Fruit fly (Drosophila melanogaster) whole organism, embryonic: ENCODE data around the gene CG5863.
A peak's percentile ranks its signal among the peaks of the same experiment; 100 is the strongest.

Experiments used
- Abd-B ChIP-seq: fragments of 200-800 bp; sonication (Bioruptor generic); optimal IDR thresholded peaks from 2 replicates; lab custom pipeline; 2018; ENCODE audit warnings: missing biosample characterization, mild to moderate bottlenecking, missing genetic modification characterization, moderate library complexity
- BEAF-32 ChIP-seq: fragments of 200-800 bp; sonication (Bioruptor generic); optimal IDR thresholded peaks from 3 replicates; lab custom pipeline; 2017; ENCODE audit warnings: missing biosample characterization, missing genetic modification characterization, mild to moderate bottlenecking, moderate library complexity, missing genetic modification reagents
- Blimp-1 ChIP-seq: fragments of 200-800 bp; sonication (Bioruptor generic); optimal IDR thresholded peaks from 3 replicates; lab custom pipeline; 2018; ENCODE audit warnings: missing biosample characterization, missing genetic modification characterization, mild to moderate bottlenecking, moderate library complexity, missing genetic modification reagents
- CG10565 ChIP-seq: fragments of 200-800 bp; sonication (Bioruptor generic); optimal IDR thresholded peaks from 3 replicates; lab custom pipeline; 2016; ENCODE audit warnings: missing biosample characterization, mild to moderate bottlenecking, missing genetic modification characterization
- CG10979 ChIP-seq: fragments of 200-800 bp; sonication (Bioruptor generic); optimal IDR thresholded peaks from 2 replicates; lab custom pipeline; 2018; ENCODE audit warnings: missing biosample characterization, mild to moderate bottlenecking, missing genetic modification characterization, moderate library complexity
- CG12071 ChIP-seq: fragments of 200-800 bp; sonication (Bioruptor generic); optimal IDR thresholded peaks from 3 replicates; lab custom pipeline; 2018; ENCODE audit warnings: missing biosample characterization, mild to moderate bottlenecking, missing genetic modification characterization
- CG12659 ChIP-seq: fragments of 200-800 bp; sonication (Bioruptor generic); optimal IDR thresholded peaks from 3 replicates; lab custom pipeline; 2017; ENCODE audit warnings: mild to moderate bottlenecking, missing biosample characterization, missing genetic modification reagents, missing genetic modification characterization
- CG15073 ChIP-seq: fragments of 200-800 bp; sonication (Bioruptor generic); optimal IDR thresholded peaks from 2 replicates; lab custom pipeline; 2016; ENCODE audit warnings: missing biosample characterization, missing genetic modification characterization
- CG1647 ChIP-seq: fragments of 200-800 bp; sonication (Bioruptor generic); optimal IDR thresholded peaks from 3 replicates; lab custom pipeline; 2016; ENCODE audit warnings: missing biosample characterization, missing genetic modification characterization
- CG18011 ChIP-seq: fragments of 200-800 bp; sonication (Bioruptor generic); optimal IDR thresholded peaks from 2 replicates; lab custom pipeline; 2017; ENCODE audit warnings: missing biosample characterization, missing genetic modification characterization, mild to moderate bottlenecking, moderate library complexity, missing genotype
- CG18476 ChIP-seq: fragments of 200-800 bp; sonication (Bioruptor generic); optimal IDR thresholded peaks from 2 replicates; lab custom pipeline; 2016; ENCODE audit warnings: missing biosample characterization, mild to moderate bottlenecking, missing genetic modification characterization
- CG18619 ChIP-seq: fragments of 200-800 bp; sonication (Bioruptor generic); optimal IDR thresholded peaks from 3 replicates; lab custom pipeline; 2017; ENCODE audit warnings: missing biosample characterization, mild to moderate bottlenecking, missing genetic modification characterization
- CG32772 ChIP-seq: fragments of 200-800 bp; sonication (Bioruptor generic); IDR thresholded peaks from 2 replicates; pipeline ENCODE4 v1.3.6; 2022; ENCODE audit warnings: missing biosample characterization, missing genetic modification characterization
- CG34376 ChIP-seq: fragments of 200-800 bp; sonication (Bioruptor generic); optimal IDR thresholded peaks from 2 replicates; lab custom pipeline; 2018; ENCODE audit warnings: missing biosample characterization, mild to moderate bottlenecking, missing genetic modification characterization
- CG3995 ChIP-seq: fragments of 200-800 bp; sonication (Bioruptor generic); optimal IDR thresholded peaks from 3 replicates; lab custom pipeline; 2016; ENCODE audit warnings: missing biosample characterization, missing genetic modification characterization
- CG4730 ChIP-seq: fragments of 200-800 bp; sonication (Bioruptor generic); IDR thresholded peaks from 2 replicates; pipeline ENCODE4 v1.3.6; 2022; ENCODE audit warnings: missing biosample characterization, missing genetic modification characterization
- CG6765 ChIP-seq: fragments of 200-800 bp; sonication (Bioruptor generic); optimal IDR thresholded peaks from 3 replicates; lab custom pipeline; 2017; ENCODE audit warnings: missing biosample characterization, mild to moderate bottlenecking, missing genetic modification characterization
- CG6791 ChIP-seq: fragments of 200-800 bp; sonication (Bioruptor generic); IDR thresholded peaks from 3 replicates; pipeline ENCODE4 v1.3.6; 2022; ENCODE audit warnings: missing biosample characterization, missing genetic modification characterization; ENCODE audit not compliant: partially characterized antibody
- CG7963 ChIP-seq: fragments of 200-800 bp; sonication (Bioruptor generic); IDR thresholded peaks from 3 replicates; pipeline ENCODE4 v1.3.6; 2022; ENCODE audit warnings: missing biosample characterization, missing genetic modification characterization; ENCODE audit not compliant: partially characterized antibody
- CG8089 ChIP-seq: fragments of 200-800 bp; sonication (Bioruptor generic); optimal IDR thresholded peaks from 3 replicates; lab custom pipeline; 2016; ENCODE audit warnings: missing biosample characterization, missing genetic modification characterization
- CG8281 ChIP-seq: fragments of 200-800 bp; sonication (Bioruptor generic); optimal IDR thresholded peaks from 2 replicates; lab custom pipeline; 2018; ENCODE audit warnings: missing biosample characterization, mild to moderate bottlenecking, missing genetic modification characterization, moderate library complexity
- CG8388 ChIP-seq: fragments of 200-800 bp; sonication (Bioruptor generic); optimal IDR thresholded peaks from 2 replicates; lab custom pipeline; 2019; ENCODE audit warnings: missing biosample characterization, mild to moderate bottlenecking, missing genetic modification characterization, moderate library complexity
- CG9437 ChIP-seq: fragments of 200-800 bp; sonication (Bioruptor generic); optimal IDR thresholded peaks from 2 replicates; lab custom pipeline; 2018; ENCODE audit warnings: missing biosample characterization, mild to moderate bottlenecking, missing genetic modification characterization
- Chrac-16 ChIP-seq: fragments of 200-800 bp; sonication (Bioruptor generic); optimal IDR thresholded peaks from 3 replicates; lab custom pipeline; 2016; ENCODE audit warnings: missing biosample characterization, missing genetic modification characterization
- D19A ChIP-seq: fragments of 200-800 bp; optimal IDR thresholded peaks from 3 replicates; lab custom pipeline; 2019; ENCODE audit warnings: missing biosample characterization, mild to moderate bottlenecking, missing genetic modification characterization, moderate library complexity
- Dek ChIP-seq: fragments of 200-800 bp; sonication (Bioruptor generic); optimal IDR thresholded peaks from 3 replicates; lab custom pipeline; 2019; ENCODE audit warnings: missing biosample characterization, mild to moderate bottlenecking, missing genetic modification characterization, moderate library complexity
- HmgD ChIP-seq: fragments of 200-800 bp; sonication (Bioruptor generic); optimal IDR thresholded peaks from 3 replicates; lab custom pipeline; 2016; ENCODE audit warnings: missing biosample characterization, missing genetic modification characterization
- Meics ChIP-seq: fragments of 200-800 bp; sonication (Bioruptor generic); optimal IDR thresholded peaks from 2 replicates; lab custom pipeline; 2017; ENCODE audit warnings: missing biosample characterization, mild to moderate bottlenecking, missing genetic modification characterization
- Ravus ChIP-seq: fragments of 200-800 bp; sonication (Bioruptor generic); IDR thresholded peaks from 2 replicates; pipeline ENCODE4 v1.3.6; 2022; ENCODE audit warnings: missing biosample characterization, missing genetic modification characterization
- Vsx1 ChIP-seq: fragments of 200-800 bp; sonication (Bioruptor generic); optimal IDR thresholded peaks from 2 replicates; lab custom pipeline; 2017; ENCODE audit warnings: missing biosample characterization, mild to moderate bottlenecking, missing genetic modification characterization, missing genetic modification reagents
- cg ChIP-seq: fragments of 200-800 bp; sonication (Bioruptor generic); optimal IDR thresholded peaks from 3 replicates; lab custom pipeline; 2019; ENCODE audit warnings: missing biosample characterization, mild to moderate bottlenecking, missing genetic modification characterization, moderate library complexity
- chif ChIP-seq, 2 experiments: fragments of 200-800 bp; sonication (Bioruptor generic); optimal IDR thresholded peaks; 3 replicates each; lab custom pipeline; 2016; ENCODE audit warnings: missing biosample characterization in 2 of 2, missing genetic modification characterization in 2 of 2
- chm ChIP-seq: fragments of 200-800 bp; sonication (Bioruptor generic); IDR thresholded peaks from 2 replicates; pipeline ENCODE4 v1.3.6; 2022; ENCODE audit warnings: missing biosample characterization, missing genetic modification characterization
- croc ChIP-seq: fragments of 200-800 bp; sonication (Bioruptor generic); conservative IDR thresholded peaks from 3 replicates; pipeline ENCODE4 v1.3.6; 2022; ENCODE audit warnings: missing biosample characterization, missing genetic modification characterization
- dan ChIP-seq: fragments of 200-800 bp; sonication (Bioruptor generic); IDR thresholded peaks from 2 replicates; pipeline ENCODE4 v1.3.6; 2022; ENCODE audit warnings: missing biosample characterization, missing genetic modification characterization
- esg ChIP-seq: fragments of 200-800 bp; sonication (Bioruptor generic); conservative IDR thresholded peaks from 2 replicates; pipeline ENCODE4 v1.3.6; 2022; ENCODE audit warnings: missing biosample characterization, missing genetic modification characterization
- gcm2 ChIP-seq: fragments of 200-800 bp; sonication (Bioruptor generic); optimal IDR thresholded peaks from 2 replicates; lab custom pipeline; 2016; ENCODE audit warnings: missing biosample characterization, missing genetic modification characterization
- grn ChIP-seq: fragments of 200-800 bp; sonication (Bioruptor generic); optimal IDR thresholded peaks from 3 replicates; lab custom pipeline; 2017; ENCODE audit warnings: missing biosample characterization, missing genetic modification characterization
- mirr ChIP-seq: fragments of 200-800 bp; sonication (Bioruptor generic); optimal IDR thresholded peaks from 3 replicates; lab custom pipeline; 2018; ENCODE audit warnings: missing biosample characterization, mild to moderate bottlenecking, missing genetic modification characterization
- org-1 ChIP-seq: fragments of 200-800 bp; sonication (Bioruptor generic); optimal IDR thresholded peaks from 2 replicates; lab custom pipeline; 2017; ENCODE audit warnings: missing biosample characterization, missing genetic modification characterization
- pan ChIP-seq, 4 experiments: fragments of >200 bp in 3 of 4; fragments of 200-800 bp in 1 of 4; sonication (Bioruptor generic) in 1 of 4; optimal IDR thresholded peaks in 3 of 4; IDR thresholded peaks in 1 of 4; 2 replicates each; pipeline versions ENCODE4 v1.3.6 to Lab custom; 2017 to 2022; ENCODE audit warnings: missing biosample characterization in 2 of 4, missing genetic modification characterization in 2 of 4, mixed read lengths in 1 of 4
- pfk ChIP-seq: fragments of 200-800 bp; sonication (Bioruptor generic); optimal IDR thresholded peaks from 2 replicates; lab custom pipeline; 2018; ENCODE audit warnings: missing biosample characterization, mild to moderate bottlenecking, missing genetic modification characterization, moderate library complexity
- ranshi ChIP-seq: fragments of 200-800 bp; sonication (Bioruptor generic); IDR thresholded peaks from 2 replicates; pipeline ENCODE4 v1.3.6; 2022; ENCODE audit warnings: missing biosample characterization, missing genetic modification characterization
- salm ChIP-seq: fragments of 200-800 bp; sonication (Bioruptor generic); optimal IDR thresholded peaks from 2 replicates; lab custom pipeline; 2018; ENCODE audit warnings: missing biosample characterization, mild to moderate bottlenecking, missing genetic modification characterization
- sisA ChIP-seq: fragments of 200-800 bp; sonication (Bioruptor generic); IDR thresholded peaks from 2 replicates; pipeline ENCODE4 v1.3.6; 2022; ENCODE audit warnings: missing biosample characterization, missing genetic modification characterization
- sob ChIP-seq: fragments of 200-800 bp; sonication (Bioruptor generic); IDR thresholded peaks from 2 replicates; pipeline ENCODE4 v1.3.6; 2022; ENCODE audit warnings: missing biosample characterization, missing genetic modification characterization
- usp ChIP-seq: fragments of >200 bp; optimal IDR thresholded peaks from 2 replicates; lab custom pipeline; 2017; ENCODE audit warnings: missing biosample characterization, missing genetic modification characterization
- vvl ChIP-seq: fragments of 200-800 bp; sonication (Bioruptor generic); IDR thresholded peaks from 2 replicates; pipeline ENCODE4 v1.3.6; 2022; ENCODE audit warnings: missing biosample characterization, missing genetic modification characterization
- wor ChIP-seq: fragments of 200-800 bp; sonication (Bioruptor generic); IDR thresholded peaks from 2 replicates; pipeline ENCODE4 v1.3.6; 2022; ENCODE audit warnings: missing biosample characterization, missing genetic modification characterization

Gene CG5863

dm6 chr3R:17386168-17386819 is 24.6 kb upstream of the CG5863 start (continued):
- TF ChIP-seq CG12659 (GFP tag; lab: Kevin White, UChicago), result peak; percentile 26
- TF ChIP-seq CG8388 (GFP tag; lab: Kevin White, UChicago), result peak; percentile 73
- no peak for TF ChIP-seq pfk (GFP tag; lab: Kevin White, UChicago)
- TF ChIP-seq vvl, result peak; percentile 87
- peak; percentile 40 for TF ChIP-seq CG9437 (GFP tag; lab: Kevin White, UChicago)
- TF ChIP-seq CG18476 (GFP tag; lab: Kevin White, UChicago), result peak; percentile 50
- TF ChIP-seq chif (GFP tag; optimal IDR thresholded peaks at IDR 0.05; lab: Kevin White, UChicago), result peak; percentile 34 to 54
- TF ChIP-seq CG6765 (GFP tag; lab: Kevin White, UChicago), result no peak
- peak; percentile 37 for TF ChIP-seq CG8089 (GFP tag; lab: Kevin White, UChicago)
- peak; percentile 77 for TF ChIP-seq ranshi (GFP tag; lab: Robert Waterston, UW)
- peak; percentile 82 for TF ChIP-seq Blimp-1 (GFP tag; lab: Kevin White, UChicago)
- TF ChIP-seq CG10565 (GFP tag; lab: Kevin White, UChicago), result no peak
- TF ChIP-seq Vsx1, result peak; percentile 42
- no peak for TF ChIP-seq grn (GFP tag; lab: Kevin White, UChicago)
- peak; percentile 30 for TF ChIP-seq Abd-B (GFP tag; lab: Kevin White, UChicago)
- TF ChIP-seq CG7963 (GFP tag; lab: Robert Waterston, UW), result no peak
- TF ChIP-seq D19A (tag; lab: Kevin White, UChicago), result peak; percentile 68
- peak; percentile 67 for TF ChIP-seq CG12071 (GFP tag; lab: Kevin White, UChicago)
- TF ChIP-seq salm (tag; lab: Kevin White, UChicago), result peak; percentile 61
- no peak for TF ChIP-seq Dek (tag; lab: Kevin White, UChicago)
- TF ChIP-seq chm (GFP tag; lab: Robert Waterston, UW), result peak; percentile 81
- TF ChIP-seq mirr (GFP tag; lab: Kevin White, UChicago), result no peak
- no peak for TF ChIP-seq gcm2
- peak; percentile 67 for TF ChIP-seq sob
- peak; percentile 20; the same call in 1 of the 2 replicates for TF ChIP-seq dan (GFP tag; lab: Robert Waterston, UW)
- TF ChIP-seq CG18619 (GFP tag; lab: Kevin White, UChicago), result peak; percentile 43
- no peak for TF ChIP-seq CG3995 (GFP tag; lab: Kevin White, UChicago)
- peak; percentile 23 for TF ChIP-seq CG1647
- TF ChIP-seq CG6791, result no peak
- TF ChIP-seq Meics (GFP tag; lab: Kevin White, UChicago), result peak; percentile 52
- TF ChIP-seq Chrac-16 (GFP tag; lab: Kevin White, UChicago), result peak; percentile 47
- TF ChIP-seq CG4730 (GFP tag; lab: Robert Waterston, UW), result peak; percentile 35; the same call in 1 of the 2 replicates
- TF ChIP-seq cg (GFP tag; lab: Kevin White, UChicago), result no peak
- peak; percentile 64 for TF ChIP-seq croc (GFP tag; lab: Robert Waterston, UW)
- no peak for TF ChIP-seq CG15073
- peak; percentile 8 for TF ChIP-seq org-1 (GFP tag; lab: Kevin White, UChicago)
- peak; percentile 80 for TF ChIP-seq esg (GFP tag; lab: Robert Waterston, UW)
- TF ChIP-seq CG10979 (tag; lab: Kevin White, UChicago), result peak; percentile 80
- no peak for TF ChIP-seq usp (GFP tag; lab: Kevin White, UChicago)
- TF ChIP-seq HmgD (GFP tag; lab: Kevin White, UChicago), result no peak
- no peak for TF ChIP-seq pan (optimal IDR thresholded peaks at IDR 0.05; lab: Kevin White, UChicago)
- peak in 1 of 2 experiments; percentile 76 for TF ChIP-seq pan (GFP tag; optimal IDR thresholded peaks at IDR 0.05 in 1 of 2, IDR thresholded peaks at IDR 0.05 in 1 of 2)
- TF ChIP-seq CG18011 (GFP tag; lab: Kevin White, UChicago), result peak; percentile 13
- TF ChIP-seq Ravus (GFP tag; lab: Robert Waterston, UW), result no peak
- peak; percentile 54 for TF ChIP-seq wor
- no peak for TF ChIP-seq CG34376
- TF ChIP-seq sisA, result peak; percentile 77
- peak; percentile 51 for TF ChIP-seq CG8281 (tag; lab: Kevin White, UChicago)
- peak; percentile 69 for TF ChIP-seq CG32772 (GFP tag; lab: Robert Waterston, UW)
- no peak for TF ChIP-seq BEAF-32 (GFP tag; lab: Kevin White, UChicago)
